Worm (Caenorhabditis elegans): ENCODE measurements around the gene F19F10.3.

The F19F10.3 gene

ce11 chrV:7598269-7598668 is 46.3 kb downstream of the F19F10.3 start, which contains the start of gene C50E3.7:
Gene C50E3.7, minus strand, starts transcription at chrV:7598369.
- TF ChIP-seq flh-1 (GFP tag; optimal IDR thresholded peaks at IDR 0.05) (no peak), nhr-2 (tag; optimal IDR thresholded peaks at IDR 0.05) (no peak), sem-2 (GFP tag; optimal IDR thresholded peaks at IDR 0.05) (no peak), elt-1 (tag; optimal IDR thresholded peaks at IDR 0.05; ENCODE audit: borderline replicate concordance, insufficient read depth) (no peak), nhr-12 (tag; optimal IDR thresholded peaks at IDR 0.05) (no peak), cnd-1 (tag; optimal IDR thresholded peaks at IDR 0.05) (no peak), nhr-28 (tag; optimal IDR thresholded peaks at IDR 0.05) (no peak), nhr-237 (tag; optimal IDR thresholded peaks at IDR 0.05) (no peak), lin-13 (tag; optimal IDR thresholded peaks at IDR 0.05) (no peak), sptf-1 (tag; optimal IDR thresholded peaks at IDR 0.05) (no peak)

- no peak for TF ChIP-seq unc-62 (GFP tag; optimal IDR thresholded peaks at IDR 0.05)
These were observed 48.2 kb downstream of the F19F10.3 start, which contains the start of gene C50E3.9 for ce11 chrV:7600149-7600548. Gene C50E3.9, minus strand, starts transcription at chrV:7600249.

- TF ChIP-seq cnd-1 (tag; optimal IDR thresholded peaks at IDR 0.05): no peak
- no peak for TF ChIP-seq nhr-237 (tag; optimal IDR thresholded peaks at IDR 0.05)
- TF ChIP-seq elt-1 (tag; optimal IDR thresholded peaks at IDR 0.05; ENCODE audit: borderline replicate concordance, insufficient read depth): no peak
- TF ChIP-seq hlh-1 (tag; optimal IDR thresholded peaks at IDR 0.05): no peak
- TF ChIP-seq nhr-2 (tag; optimal IDR thresholded peaks at IDR 0.05): no peak
These were observed 49.5 kb downstream of the F19F10.3 start, which contains the start of gene scl-26 for ce11 chrV:7601443-7601842. Gene scl-26, minus strand, starts transcription at chrV:7601543.

Data from whole organism, mixed stage, embryonic.